Worm (Caenorhabditis elegans): Measurements from ENCODE around the gene picd-1.

ce11 chrV:55946-56345, 48.7 kb upstream of the picd-1 start, which contains the start of gene srt-52:
- TF ChIP-seq mdl-1 (tag; optimal IDR thresholded peaks at IDR 0.05) (no peak), mab-5 (tag; optimal IDR thresholded peaks at IDR 0.05) (no peak), ceh-16 (tag; optimal IDR thresholded peaks at IDR 0.05) (no peak)

All from whole organism, L2 larva.